Worm (Caenorhabditis elegans) whole organism, L1 larva: ENCODE data around the gene F23A7.8.

Experiments used
- C16A3.4 ChIP-seq: fragments of 150-350 bp; optimal IDR thresholded peaks from 2 replicates; lab custom pipeline; 2014; ENCODE audit warnings: missing biosample characterization, missing genetic modification characterization
- ama-1 ChIP-seq: fragments of 150-350 bp; optimal IDR thresholded peaks from 2 replicates; lab custom pipeline; 2014
- skn-1 ChIP-seq: fragments of 150-350 bp; optimal IDR thresholded peaks from 2 replicates; lab custom pipeline; 2014; ENCODE audit warnings: missing biosample characterization, missing genetic modification characterization

DNA sequence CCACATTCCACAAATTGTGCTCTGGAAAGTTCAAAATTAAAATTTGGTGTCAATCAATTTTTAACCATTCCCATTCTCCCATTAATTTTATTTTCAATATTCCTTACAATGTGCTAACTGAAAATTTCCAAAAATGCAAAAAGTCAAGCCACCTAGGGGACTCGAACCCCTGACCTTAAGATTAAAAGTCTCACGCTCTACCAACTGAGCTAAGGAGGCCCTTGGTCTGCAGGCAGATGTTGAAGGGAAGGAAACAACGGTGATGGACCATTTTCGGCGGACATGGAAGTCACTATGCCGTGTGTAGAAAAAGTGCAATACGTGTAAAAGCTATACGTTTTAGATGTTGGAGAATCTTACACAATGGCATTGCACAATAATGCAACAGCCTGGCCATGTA is 4.6 kb downstream of the F23A7.8 start:
- no peak for TF ChIP-seq C16A3.4 (tag; lab: Kevin White, UChicago)
- TF ChIP-seq skn-1, result no peak
- no peak for TF ChIP-seq ama-1 (lab: Kevin White, UChicago)
